Fruit fly (Drosophila melanogaster): ENCODE measurements around the gene ru.

dm6 chr3L:1364368-1364767 is 6.1 kb upstream of the ru start:
- TF ChIP-seq insv (optimal IDR thresholded peaks at IDR 0.05) (no peak), ttk (optimal IDR thresholded peaks at IDR 0.05) (no peak), psq (optimal IDR thresholded peaks at IDR 0.05) (no peak), h (optimal IDR thresholded peaks at IDR 0.05) (no peak)

Data from Kc167 (cell line).